Worm (Caenorhabditis elegans) whole organism, late embryonic: ENCODE data around the gene exos-8.

ENCODE experiments used
- C08G9.2 ChIP-seq: sonication (generic microtip); optimal IDR thresholded peaks from 2 replicates; lab custom pipeline; 2016; ENCODE audit warnings: mild to moderate bottlenecking, missing genetic modification characterization, moderate library complexity, missing compliant biosample characterization
- C38D4.7 ChIP-seq: fragments of 200-800 bp; sonication (Bioruptor generic); optimal IDR thresholded peaks from 2 replicates; lab custom pipeline; 2018; ENCODE audit warnings: mild to moderate bottlenecking, missing genetic modification characterization, moderate library complexity, missing compliant biosample characterization
- F13H6.1 ChIP-seq: sonication (generic microtip); optimal IDR thresholded peaks from 2 replicates; lab custom pipeline; 2016; ENCODE audit warnings: missing genetic modification characterization, missing compliant biosample characterization
- K02D7.2 ChIP-seq: sonication (generic microtip); optimal IDR thresholded peaks from 2 replicates; lab custom pipeline; 2017; ENCODE audit warnings: mild to moderate bottlenecking, missing genetic modification characterization, missing compliant biosample characterization
- K09A11.1 ChIP-seq: sonication (generic microtip); optimal IDR thresholded peaks from 2 replicates; lab custom pipeline; 2017; ENCODE audit warnings: antibody characterized with exemption, mild to moderate bottlenecking, missing genetic modification characterization, missing compliant biosample characterization; ENCODE audit not compliant: insufficient read depth
- T23F11.4 ChIP-seq: fragments of 200-800 bp; sonication (Bioruptor generic); optimal IDR thresholded peaks from 2 replicates; lab custom pipeline; 2018; ENCODE audit warnings: mild to moderate bottlenecking, missing genetic modification characterization, missing compliant biosample characterization
- Y22D7AL.16 ChIP-seq: sonication (generic microtip); optimal IDR thresholded peaks from 2 replicates; lab custom pipeline; 2016; ENCODE audit warnings: missing genetic modification characterization, missing compliant biosample characterization
- ceh-18 ChIP-seq: sonication (generic microtip); optimal IDR thresholded peaks from 2 replicates; lab custom pipeline; 2016; ENCODE audit warnings: missing genetic modification characterization, missing compliant biosample characterization
- ceh-19 ChIP-seq: fragments of 200-800 bp; sonication (Bioruptor generic); optimal IDR thresholded peaks from 2 replicates; lab custom pipeline; 2018; ENCODE audit warnings: mild to moderate bottlenecking, missing genetic modification characterization, missing compliant biosample characterization
- ceh-2 ChIP-seq: sonication (generic microtip); optimal IDR thresholded peaks from 2 replicates; lab custom pipeline; 2016; ENCODE audit warnings: missing genotype, missing genetic modification characterization, missing compliant biosample characterization
- ceh-22 ChIP-seq: sonication (generic microtip); optimal IDR thresholded peaks from 2 replicates; lab custom pipeline; 2017; ENCODE audit warnings: missing biosample characterization, missing genetic modification characterization
- ceh-24 ChIP-seq: sonication (generic microtip); optimal IDR thresholded peaks from 2 replicates; lab custom pipeline; 2016; ENCODE audit warnings: mild to moderate bottlenecking, missing genetic modification characterization, missing compliant biosample characterization
- ceh-30 ChIP-seq: fragments of 150-350 bp; optimal IDR thresholded peaks from 2 replicates; lab custom pipeline; 2014; ENCODE audit warnings: missing biosample characterization, missing genetic modification characterization
- ceh-31 ChIP-seq: sonication (generic microtip); optimal IDR thresholded peaks from 2 replicates; lab custom pipeline; 2016; ENCODE audit warnings: missing genetic modification characterization, missing compliant biosample characterization
- ceh-34 ChIP-seq: sonication (generic microtip); optimal IDR thresholded peaks from 2 replicates; lab custom pipeline; 2016; ENCODE audit warnings: mild to moderate bottlenecking, missing genetic modification characterization, missing compliant biosample characterization
- ceh-45 ChIP-seq: fragments of 200-800 bp; sonication (Bioruptor generic); IDR thresholded peaks from 2 replicates; pipeline ENCODE4 v1.3.6; 2022; ENCODE audit warnings: missing genetic modification reagents, missing genetic modification characterization, missing compliant biosample characterization
- ceh-48 ChIP-seq: sonication (generic microtip); optimal IDR thresholded peaks from 2 replicates; lab custom pipeline; 2016; ENCODE audit warnings: missing genetic modification characterization, inconsistent platforms, missing compliant biosample characterization
- ceh-6 ChIP-seq: fragments of 200-800 bp; sonication (Bioruptor generic); optimal IDR thresholded peaks from 2 replicates; lab custom pipeline; 2018; ENCODE audit warnings: mild to moderate bottlenecking, missing genetic modification characterization, missing compliant biosample characterization
- ceh-9 ChIP-seq: sonication (generic microtip); optimal IDR thresholded peaks from 2 replicates; lab custom pipeline; 2016; ENCODE audit warnings: mild to moderate bottlenecking, missing genetic modification characterization, inconsistent platforms, missing compliant biosample characterization
- dmd-4 ChIP-seq: sonication (generic microtip); optimal IDR thresholded peaks from 2 replicates; lab custom pipeline; 2016; ENCODE audit warnings: borderline replicate concordance, missing genetic modification characterization, missing compliant biosample characterization
- dve-1 ChIP-seq: sonication (generic microtip); optimal IDR thresholded peaks from 2 replicates; lab custom pipeline; 2017; ENCODE audit warnings: antibody characterized with exemption, mild to moderate bottlenecking, missing genetic modification characterization, missing compliant biosample characterization
- elt-4 ChIP-seq: sonication (generic microtip); optimal IDR thresholded peaks from 2 replicates; lab custom pipeline; 2016; ENCODE audit warnings: missing genetic modification characterization, missing compliant biosample characterization
- eyg-1 ChIP-seq: sonication (generic microtip); optimal IDR thresholded peaks from 2 replicates; lab custom pipeline; 2016; ENCODE audit warnings: missing genotype, missing genetic modification characterization, missing compliant biosample characterization
- fax-1 ChIP-seq: sonication (generic microtip); optimal IDR thresholded peaks from 2 replicates; lab custom pipeline; 2016; ENCODE audit warnings: missing genotype, missing genetic modification characterization, missing compliant biosample characterization
- fkh-6 ChIP-seq: sonication (generic microtip); optimal IDR thresholded peaks from 2 replicates; lab custom pipeline; 2016; ENCODE audit warnings: missing genetic modification characterization, missing compliant biosample characterization
- gmeb-2 ChIP-seq: sonication (generic microtip); optimal IDR thresholded peaks from 2 replicates; lab custom pipeline; 2016; ENCODE audit warnings: missing genetic modification characterization, inconsistent platforms, missing compliant biosample characterization
- hlh-13 ChIP-seq: fragments of 200-800 bp; sonication (Bioruptor generic); optimal IDR thresholded peaks from 2 replicates; lab custom pipeline; 2018; ENCODE audit warnings: mild to moderate bottlenecking, missing genetic modification characterization, missing compliant biosample characterization
- hlh-15 ChIP-seq: sonication (generic microtip); optimal IDR thresholded peaks from 2 replicates; lab custom pipeline; 2016; ENCODE audit warnings: missing genetic modification characterization, missing compliant biosample characterization
- hlh-8 ChIP-seq: sonication (generic microtip); optimal IDR thresholded peaks from 2 replicates; lab custom pipeline; 2016; ENCODE audit warnings: missing genotype, missing genetic modification characterization, missing compliant biosample characterization
- lin-11 ChIP-seq: fragments of 200-800 bp; sonication (Bioruptor generic); optimal IDR thresholded peaks from 2 replicates; lab custom pipeline; 2018; ENCODE audit warnings: mild to moderate bottlenecking, missing genetic modification characterization, missing compliant biosample characterization
- mec-3 ChIP-seq: sonication (generic microtip); optimal IDR thresholded peaks from 2 replicates; lab custom pipeline; 2016; ENCODE audit warnings: borderline replicate concordance, missing genetic modification characterization, missing compliant biosample characterization
- nfya-1 ChIP-seq: sonication (generic microtip); optimal IDR thresholded peaks from 2 replicates; lab custom pipeline; 2017; ENCODE audit warnings: missing genetic modification characterization, mild to moderate bottlenecking, missing compliant biosample characterization, antibody characterized with exemption, moderate library complexity
- nhr-11 ChIP-seq: fragments of 150-350 bp; optimal IDR thresholded peaks from 2 replicates; lab custom pipeline; 2014; ENCODE audit warnings: missing biosample characterization, missing genetic modification characterization
- nhr-232 ChIP-seq: sonication (generic microtip); optimal IDR thresholded peaks from 2 replicates; lab custom pipeline; 2016; ENCODE audit warnings: missing genetic modification characterization, missing compliant biosample characterization
- npax-4 ChIP-seq: sonication (generic microtip); optimal IDR thresholded peaks from 2 replicates; lab custom pipeline; 2016; ENCODE audit warnings: missing genetic modification characterization, missing compliant biosample characterization
- odd-2 ChIP-seq: sonication (generic microtip); optimal IDR thresholded peaks from 2 replicates; lab custom pipeline; 2017; ENCODE audit warnings: antibody characterized with exemption, mild to moderate bottlenecking, missing genetic modification characterization, missing compliant biosample characterization
- pag-3 ChIP-seq: sonication (generic microtip); optimal IDR thresholded peaks from 2 replicates; lab custom pipeline; 2016; ENCODE audit warnings: missing compliant biosample characterization, missing genetic modification characterization, borderline replicate concordance
- pax-1 ChIP-seq: fragments of 150-350 bp; optimal IDR thresholded peaks from 2 replicates; lab custom pipeline; 2014; ENCODE audit warnings: missing biosample characterization, missing genetic modification characterization
- pha-2 ChIP-seq: sonication (generic microtip); optimal IDR thresholded peaks from 2 replicates; lab custom pipeline; 2017; ENCODE audit warnings: mild to moderate bottlenecking, missing genetic modification characterization, missing compliant biosample characterization
- pha-4 ChIP-seq: fragments of 150-350 bp; optimal IDR thresholded peaks from 2 replicates; lab custom pipeline; 2018; ENCODE audit warnings: missing biosample characterization, missing genetic modification reagents, missing genetic modification characterization
- pqm-1 ChIP-seq: sonication (generic microtip); optimal IDR thresholded peaks from 2 replicates; lab custom pipeline; 2016; ENCODE audit warnings: missing genetic modification characterization, missing compliant biosample characterization
- pros-1 ChIP-seq: fragments of 150-350 bp; optimal IDR thresholded peaks from 2 replicates; lab custom pipeline; 2014; ENCODE audit warnings: missing biosample characterization, missing genetic modification reagents, missing genetic modification characterization
- ref-2 ChIP-seq: sonication (generic microtip); optimal IDR thresholded peaks from 2 replicates; lab custom pipeline; 2016; ENCODE audit warnings: missing genetic modification characterization, missing compliant biosample characterization
- rnt-1 ChIP-seq: sonication (generic microtip); optimal IDR thresholded peaks from 2 replicates; lab custom pipeline; 2016; ENCODE audit warnings: missing genetic modification characterization, missing compliant biosample characterization
- sox-2 ChIP-seq: fragments of 200-800 bp; sonication (Bioruptor generic); IDR thresholded peaks from 2 replicates; pipeline ENCODE4 v1.3.6; 2022; ENCODE audit warnings: missing genetic modification reagents, missing genetic modification characterization, missing compliant biosample characterization
- sox-4 ChIP-seq: sonication (generic microtip); optimal IDR thresholded peaks from 2 replicates; lab custom pipeline; 2017; ENCODE audit warnings: mild to moderate bottlenecking, missing genetic modification characterization, inconsistent platforms, missing compliant biosample characterization
- syd-9 ChIP-seq: sonication (generic microtip); optimal IDR thresholded peaks from 2 replicates; lab custom pipeline; 2016; ENCODE audit warnings: mild to moderate bottlenecking, missing genetic modification characterization, moderate library complexity, missing compliant biosample characterization
- tbx-7 ChIP-seq: sonication (generic microtip); optimal IDR thresholded peaks from 2 replicates; lab custom pipeline; 2016; ENCODE audit warnings: missing genotype, missing genetic modification characterization, missing compliant biosample characterization
- ttx-3 ChIP-seq: sonication (generic microtip); optimal IDR thresholded peaks from 2 replicates; lab custom pipeline; 2016; ENCODE audit warnings: missing genetic modification reagents, missing genetic modification characterization, missing compliant biosample characterization
- unc-3 ChIP-seq, 2 experiments: fragments of 200-800 bp in 1 of 2; sonication (Bioruptor generic) in 1 of 2; sonication (generic microtip) in 1 of 2; conservative IDR thresholded peaks in 1 of 2; optimal IDR thresholded peaks in 1 of 2; 2 replicates each; pipeline versions ENCODE4 v1.3.6 to Lab custom; 2016 to 2022; ENCODE audit warnings: missing compliant biosample characterization in 2 of 2, missing genetic modification characterization in 2 of 2, missing genetic modification reagents in 1 of 2
- unc-42 ChIP-seq: sonication (generic microtip); optimal IDR thresholded peaks from 2 replicates; lab custom pipeline; 2016; ENCODE audit warnings: missing genotype, missing genetic modification characterization, missing compliant biosample characterization
- unc-55 ChIP-seq: sonication (generic microtip); optimal IDR thresholded peaks from 2 replicates; lab custom pipeline; 2017; ENCODE audit warnings: missing biosample characterization, missing genetic modification reagents, missing genetic modification characterization
- zip-5 ChIP-seq: sonication (generic microtip); optimal IDR thresholded peaks from 2 replicates; lab custom pipeline; 2016; ENCODE audit warnings: missing genetic modification characterization, missing compliant biosample characterization

The exos-8 gene

ce11 chrII:6741428-6741827 lies at the start of gene exos-8:
Gene exos-8, plus strand, starts transcription at chrII:6741691.
- no peak for TF ChIP-seq pha-2 (tag; lab: Kevin White, UChicago)
- TF ChIP-seq sox-4 (tag; lab: Kevin White, UChicago), result peak; percentile 28
- TF ChIP-seq ref-2 (tag; lab: Kevin White, UChicago), result peak; percentile 95
- peak; percentile 77 for TF ChIP-seq F13H6.1 (tag; lab: Kevin White, UChicago)
- peak; percentile 72 for TF ChIP-seq dmd-4 (tag; lab: Kevin White, UChicago)
- TF ChIP-seq C38D4.7 (GFP tag; lab: Kevin White, UChicago), result no peak
- TF ChIP-seq hlh-15, result peak; percentile 38
- no peak for TF ChIP-seq ceh-22
- TF ChIP-seq T23F11.4 (GFP tag; lab: Kevin White, UChicago), result peak; percentile 11
- TF ChIP-seq Y22D7AL.16 (tag; lab: Kevin White, UChicago), result no peak
- peak; percentile 1 for TF ChIP-seq nfya-1 (tag; lab: Kevin White, UChicago)
- no peak for TF ChIP-seq ceh-24 (tag; lab: Kevin White, UChicago)
- TF ChIP-seq ceh-31 (tag; lab: Kevin White, UChicago), result peak; percentile 97
- no peak for TF ChIP-seq K02D7.2
- TF ChIP-seq elt-4 (tag; lab: Kevin White, UChicago), result no peak
- TF ChIP-seq dve-1 (tag; lab: Kevin White, UChicago), result no peak
- TF ChIP-seq eyg-1 (tag; lab: Kevin White, UChicago), result no peak
- no peak for TF ChIP-seq lin-11 (tag; lab: Kevin White, UChicago)
- no peak for TF ChIP-seq sox-2 (GFP tag; lab: Robert Waterston, UW)
- TF ChIP-seq ceh-19, result peak; percentile 67
- TF ChIP-seq ceh-30 (tag; lab: Kevin White, UChicago), result no peak
- TF ChIP-seq ceh-48 (tag; lab: Kevin White, UChicago), result no peak
- TF ChIP-seq rnt-1 (tag; lab: Kevin White, UChicago), result peak; percentile 91
- TF ChIP-seq K09A11.1, result no peak
- TF ChIP-seq pax-1 (tag; lab: Kevin White, UChicago), result no peak
- no peak for TF ChIP-seq pha-4 (tag; lab: Kevin White, UChicago)
- TF ChIP-seq pros-1 (tag; lab: Kevin White, UChicago), result no peak
- TF ChIP-seq tbx-7 (tag; lab: Kevin White, UChicago), result peak; percentile 83
- peak; percentile 90 for TF ChIP-seq ceh-2 (tag; lab: Kevin White, UChicago)
- no peak for TF ChIP-seq npax-4
- peak; percentile 76 for TF ChIP-seq hlh-8
- no peak for TF ChIP-seq ceh-6 (GFP tag; lab: Kevin White, UChicago)
- no peak for TF ChIP-seq nhr-11 (tag; lab: Kevin White, UChicago)
- TF ChIP-seq nhr-232 (tag; lab: Kevin White, UChicago), result no peak
- no peak for TF ChIP-seq gmeb-2 (tag; lab: Kevin White, UChicago)
- peak; percentile 85 for TF ChIP-seq unc-42 (tag; lab: Kevin White, UChicago)
- no peak for TF ChIP-seq ceh-9 (tag; lab: Kevin White, UChicago)
- no peak for TF ChIP-seq pag-3 (tag; lab: Kevin White, UChicago)
- TF ChIP-seq odd-2 (tag; lab: Kevin White, UChicago), result no peak
- TF ChIP-seq mec-3 (tag; lab: Kevin White, UChicago), result no peak
- TF ChIP-seq fax-1, result peak; percentile 91
- peak; percentile 56 for TF ChIP-seq pqm-1 (tag; lab: Kevin White, UChicago)
- no peak for TF ChIP-seq unc-3 (GFP tag; conservative IDR thresholded peaks at IDR 0.05; lab: Robert Waterston, UW)
- peak; percentile 64 for TF ChIP-seq unc-3 (tag; optimal IDR thresholded peaks at IDR 0.05; lab: Kevin White, UChicago)
- no peak for TF ChIP-seq unc-55 (GFP tag; lab: Kevin White, UChicago)
- peak; percentile 59 for TF ChIP-seq fkh-6 (tag; lab: Kevin White, UChicago)
- TF ChIP-seq hlh-13 (GFP tag; lab: Kevin White, UChicago), result peak; percentile 21
- TF ChIP-seq ceh-34, result peak; percentile 72
- peak; percentile 91 for TF ChIP-seq zip-5 (tag; lab: Kevin White, UChicago)
- peak; percentile 49 for TF ChIP-seq syd-9
- TF ChIP-seq ttx-3, result peak; percentile 49
- peak; percentile 59 for TF ChIP-seq ceh-18 (tag; lab: Kevin White, UChicago)
- TF ChIP-seq C08G9.2 (tag; lab: Kevin White, UChicago), result peak; percentile 93
- no peak for TF ChIP-seq ceh-45 (GFP tag; lab: Robert Waterston, UW)
